ENCODE assay signal across 2 fruit fly cellular contexts in the genomic region with DNA sequence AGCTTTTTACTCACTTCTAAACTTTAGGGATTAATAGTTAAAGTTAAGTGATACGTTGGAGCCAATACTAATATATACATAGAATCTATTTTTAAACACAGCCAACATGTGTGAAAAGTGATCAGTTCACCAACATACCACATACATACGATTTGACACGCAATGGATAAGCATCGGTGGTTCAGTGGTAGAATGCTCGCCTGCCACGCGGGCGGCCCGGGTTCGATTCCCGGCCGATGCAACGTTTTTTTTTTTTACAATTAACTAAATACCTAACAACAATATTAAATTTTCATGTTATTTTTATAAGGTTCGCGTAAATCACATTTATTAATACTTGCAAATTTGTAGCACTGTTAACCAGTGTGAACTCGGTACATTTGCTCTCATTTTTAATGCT.
TF ChIP-seq lines count a peak whose summit lies in the region.

No protein-coding gene starts in this region.

- TF ChIP-seq CTCF in whole organism, embryonic (GFP tag; optimal IDR thresholded peaks at IDR 0.05; lab: Kevin White, UChicago): no peak

TF ChIP-seq in whole organism, embryonic, 481 proteins besides CTCF, POLR2A, EP300 and RAD21 (continues in another document):
- no peak for TF ChIP-seq CG4282 (GFP tag; optimal IDR thresholded peaks at IDR 0.05; lab: Kevin White, UChicago)
- no peak for TF ChIP-seq CG6272 (GFP tag; IDR thresholded peaks at IDR 0.05; lab: Robert Waterston, UW)
- TF ChIP-seq crp (GFP tag; optimal IDR thresholded peaks at IDR 0.05; lab: Kevin White, UChicago): no peak
- TF ChIP-seq Ptx1 (GFP tag; IDR thresholded peaks at IDR 0.05; lab: Robert Waterston, UW): no peak
- peak; percentile 64 for TF ChIP-seq tna (GFP tag; IDR thresholded peaks at IDR 0.05; lab: Robert Waterston, UW; ENCODE audit: partially characterized antibody)
- TF ChIP-seq slbo (GFP tag; IDR thresholded peaks at IDR 0.05; lab: Robert Waterston, UW): no peak
- peak; percentile 87 for TF ChIP-seq mld (GFP tag; IDR thresholded peaks at IDR 0.05; lab: Robert Waterston, UW; ENCODE audit: partially characterized antibody)
- no peak for TF ChIP-seq zen (tag; optimal IDR thresholded peaks at IDR 0.05; lab: Kevin White, UChicago)
- no peak for TF ChIP-seq tx (GFP tag; optimal IDR thresholded peaks at IDR 0.05; lab: Kevin White, UChicago)
- TF ChIP-seq CG32532 (GFP tag; IDR thresholded peaks at IDR 0.05; lab: Robert Waterston, UW): no peak
- TF ChIP-seq Dref (GFP tag; IDR thresholded peaks at IDR 0.05; lab: Robert Waterston, UW): no peak
- TF ChIP-seq Opbp (GFP tag; IDR thresholded peaks at IDR 0.05; lab: Robert Waterston, UW; ENCODE audit: partially characterized antibody): peak; percentile 83
- TF ChIP-seq E2f2 (GFP tag; IDR thresholded peaks at IDR 0.05; lab: Robert Waterston, UW): no peak
- TF ChIP-seq crc (GFP tag; optimal IDR thresholded peaks at IDR 0.05; lab: Kevin White, UChicago): no peak
- no peak for TF ChIP-seq cato (GFP tag; optimal IDR thresholded peaks at IDR 0.05; lab: Kevin White, UChicago; ENCODE audit: borderline replicate concordance)
- TF ChIP-seq croc (GFP tag; conservative IDR thresholded peaks at IDR 0.05; lab: Robert Waterston, UW): no peak
- TF ChIP-seq CG8281 (tag; optimal IDR thresholded peaks at IDR 0.05; lab: Kevin White, UChicago): no peak
- TF ChIP-seq fd64A (GFP tag; optimal IDR thresholded peaks at IDR 0.05; lab: Kevin White, UChicago): no peak
- TF ChIP-seq shn (GFP tag; optimal IDR thresholded peaks at IDR 0.05; lab: Kevin White, UChicago): no peak
- TF ChIP-seq TFAM (GFP tag; optimal IDR thresholded peaks at IDR 0.05; lab: Kevin White, UChicago): no peak
- peak; percentile 33 for TF ChIP-seq Med (GFP tag; lab: Kevin White, UChicago)
- TF ChIP-seq Sox100B (GFP tag; optimal IDR thresholded peaks at IDR 0.05; lab: Kevin White, UChicago): no peak
- no peak for TF ChIP-seq lbe (GFP tag; optimal IDR thresholded peaks at IDR 0.05; lab: Kevin White, UChicago)
- TF ChIP-seq Poxn (GFP tag; IDR thresholded peaks at IDR 0.05; lab: Robert Waterston, UW): no peak
- no peak for TF ChIP-seq Dad (GFP tag; optimal IDR thresholded peaks at IDR 0.05; lab: Kevin White, UChicago)
- no peak for TF ChIP-seq en (GFP tag; optimal IDR thresholded peaks at IDR 0.05; lab: Kevin White, UChicago)
- TF ChIP-seq CG14441 (GFP tag; IDR thresholded peaks at IDR 0.05; lab: Robert Waterston, UW): no peak
- TF ChIP-seq CG7271 (tag; optimal IDR thresholded peaks at IDR 0.05; lab: Kevin White, UChicago): no peak
- no peak for TF ChIP-seq CG4424 (GFP tag; optimal IDR thresholded peaks at IDR 0.05; lab: Kevin White, UChicago)
- TF ChIP-seq dmrt11E (tag; optimal IDR thresholded peaks at IDR 0.05; lab: Kevin White, UChicago): no peak
- TF ChIP-seq CG30403 (GFP tag; optimal IDR thresholded peaks at IDR 0.05; lab: Kevin White, UChicago): no peak
- no peak for TF ChIP-seq CG12219 (GFP tag; optimal IDR thresholded peaks at IDR 0.05; lab: Kevin White, UChicago)
- no peak for TF ChIP-seq B-H2 (GFP tag; optimal IDR thresholded peaks at IDR 0.05; lab: Kevin White, UChicago)
- TF ChIP-seq CG13123 (GFP tag; optimal IDR thresholded peaks at IDR 0.05; lab: Kevin White, UChicago): no peak
- TF ChIP-seq CG11504 (tag; optimal IDR thresholded peaks at IDR 0.05; lab: Kevin White, UChicago): no peak
- peak; percentile 26 for TF ChIP-seq cg (GFP tag; optimal IDR thresholded peaks at IDR 0.05; lab: Kevin White, UChicago)
- no peak for TF ChIP-seq CG8765 (GFP tag; IDR thresholded peaks at IDR 0.05; lab: Robert Waterston, UW)
- no peak for TF ChIP-seq ERR (GFP tag; optimal IDR thresholded peaks at IDR 0.05; lab: Kevin White, UChicago)
- peak; percentile 77 for TF ChIP-seq ato (GFP tag; IDR thresholded peaks at IDR 0.05; lab: Robert Waterston, UW; ENCODE audit: partially characterized antibody)
- TF ChIP-seq Hmr (GFP tag; optimal IDR thresholded peaks at IDR 0.05; lab: Kevin White, UChicago): no peak
- peak; percentile 77 for TF ChIP-seq CG14860 (GFP tag; IDR thresholded peaks at IDR 0.05; lab: Robert Waterston, UW; ENCODE audit: partially characterized antibody)
- TF ChIP-seq CG18262 (tag; optimal IDR thresholded peaks at IDR 0.05; lab: Kevin White, UChicago): no peak
- no peak for TF ChIP-seq CG1832 (GFP tag; optimal IDR thresholded peaks at IDR 0.05; lab: Kevin White, UChicago)
- TF ChIP-seq gce (GFP tag; IDR thresholded peaks at IDR 0.05; lab: Robert Waterston, UW): no peak
- TF ChIP-seq CG9797 (GFP tag; optimal IDR thresholded peaks at IDR 0.05; lab: Kevin White, UChicago): no peak

TF ChIP-seq in whole organism, prepupa, 60 proteins besides CTCF, POLR2A, EP300 and RAD21:
- no peak for TF ChIP-seq topi (GFP tag; optimal IDR thresholded peaks at IDR 0.05; lab: Kevin White, UChicago)
- TF ChIP-seq acj6 (GFP tag; optimal IDR thresholded peaks at IDR 0.05; lab: Kevin White, UChicago): no peak
- peak; percentile 34 for TF ChIP-seq svp (GFP tag; lab: Kevin White, UChicago)
- no peak for TF ChIP-seq CG6792 (GFP tag; optimal IDR thresholded peaks at IDR 0.05; lab: Kevin White, UChicago)
